Fruit fly (Drosophila melanogaster) whole organism, embryonic: ENCODE measurements around the gene NetB.
A peak's percentile ranks its signal among the peaks of the same experiment; 100 is the strongest.

Source experiments
- Atf-2 ChIP-seq: fragments of 200-800 bp; sonication (Bioruptor generic); optimal IDR thresholded peaks from 2 replicates; lab custom pipeline; 2016; ENCODE audit warnings: missing biosample characterization, missing genetic modification characterization
- Bteb2 ChIP-seq: fragments of 200-800 bp; sonication (Bioruptor generic); optimal IDR thresholded peaks from 2 replicates; lab custom pipeline; 2016; ENCODE audit warnings: missing biosample characterization, missing genetic modification characterization
- CG11504 ChIP-seq: fragments of 200-800 bp; sonication (Bioruptor generic); optimal IDR thresholded peaks from 3 replicates; lab custom pipeline; 2019; ENCODE audit warnings: missing biosample characterization, mild to moderate bottlenecking, missing genetic modification characterization, moderate library complexity
- CG11560 ChIP-seq: fragments of 200-800 bp; sonication (Bioruptor generic); IDR thresholded peaks from 3 replicates; pipeline ENCODE4 v1.3.6; 2022; ENCODE audit warnings: missing biosample characterization, missing genetic modification characterization
- CG11695 ChIP-seq: fragments of 200-800 bp; sonication (Bioruptor generic); IDR thresholded peaks from 3 replicates; pipeline ENCODE4 v1.3.6; 2022; ENCODE audit warnings: missing biosample characterization, missing genetic modification characterization
- CG11723 ChIP-seq: fragments of 200-800 bp; sonication (Bioruptor generic); optimal IDR thresholded peaks from 2 replicates; lab custom pipeline; 2017; ENCODE audit warnings: missing biosample characterization, mild to moderate bottlenecking, missing genetic modification characterization
- CG12071 ChIP-seq: fragments of 200-800 bp; sonication (Bioruptor generic); optimal IDR thresholded peaks from 3 replicates; lab custom pipeline; 2018; ENCODE audit warnings: missing biosample characterization, mild to moderate bottlenecking, missing genetic modification characterization
- CG12744 ChIP-seq: fragments of 200-800 bp; sonication (Bioruptor generic); optimal IDR thresholded peaks from 2 replicates; lab custom pipeline; 2016; ENCODE audit warnings: missing biosample characterization, missing genetic modification characterization
- CG13775 ChIP-seq: fragments of 200-800 bp; sonication (Bioruptor generic); optimal IDR thresholded peaks from 3 replicates; lab custom pipeline; 2017; ENCODE audit warnings: missing biosample characterization, mild to moderate bottlenecking, missing genetic modification characterization
- CG14441 ChIP-seq: fragments of 200-800 bp; sonication (Bioruptor generic); IDR thresholded peaks from 2 replicates; pipeline ENCODE4 v1.3.6; 2022; ENCODE audit warnings: missing biosample characterization, missing genetic modification characterization
- CG15269 ChIP-seq: fragments of 200-800 bp; sonication (Bioruptor generic); optimal IDR thresholded peaks from 2 replicates; lab custom pipeline; 2018; ENCODE audit warnings: missing biosample characterization, mild to moderate bottlenecking, missing genetic modification characterization, moderate library complexity
- CG15696 ChIP-seq: fragments of 200-800 bp; sonication (Bioruptor generic); optimal IDR thresholded peaks from 2 replicates; lab custom pipeline; 2019; ENCODE audit warnings: missing biosample characterization, mild to moderate bottlenecking, missing genetic modification characterization, moderate library complexity
- CG18619 ChIP-seq: fragments of 200-800 bp; sonication (Bioruptor generic); optimal IDR thresholded peaks from 3 replicates; lab custom pipeline; 2017; ENCODE audit warnings: missing biosample characterization, mild to moderate bottlenecking, missing genetic modification characterization
- CG2199 ChIP-seq: fragments of 200-800 bp; sonication (Bioruptor generic); IDR thresholded peaks from 3 replicates; pipeline ENCODE4 v1.3.6; 2022; ENCODE audit warnings: missing biosample characterization, missing genetic modification characterization
- CG2712 ChIP-seq: fragments of 200-800 bp; optimal IDR thresholded peaks from 3 replicates; lab custom pipeline; 2019; ENCODE audit warnings: missing biosample characterization, mild to moderate bottlenecking, missing genetic modification characterization, moderate library complexity
- CG31224 ChIP-seq: fragments of 200-800 bp; sonication (Bioruptor generic); IDR thresholded peaks from 2 replicates; pipeline ENCODE4 v1.3.6; 2022; ENCODE audit warnings: missing biosample characterization, missing genetic modification characterization
- CG33213 ChIP-seq: fragments of 200-800 bp; sonication (Bioruptor generic); optimal IDR thresholded peaks from 3 replicates; lab custom pipeline; 2016; ENCODE audit warnings: missing biosample characterization, missing genetic modification characterization
- CG4404 ChIP-seq: fragments of 200-800 bp; sonication (Bioruptor generic); IDR thresholded peaks from 2 replicates; pipeline ENCODE4 v1.3.6; 2022; ENCODE audit warnings: missing biosample characterization, missing genetic modification characterization
- CG6175 ChIP-seq: fragments of 200-800 bp; sonication (Bioruptor generic); IDR thresholded peaks from 3 replicates; pipeline ENCODE4 v1.3.6; 2022; ENCODE audit warnings: missing biosample characterization, missing genetic modification characterization
- CG8089 ChIP-seq: fragments of 200-800 bp; sonication (Bioruptor generic); optimal IDR thresholded peaks from 3 replicates; lab custom pipeline; 2016; ENCODE audit warnings: missing biosample characterization, missing genetic modification characterization
- CG8388 ChIP-seq: fragments of 200-800 bp; sonication (Bioruptor generic); optimal IDR thresholded peaks from 2 replicates; lab custom pipeline; 2019; ENCODE audit warnings: missing biosample characterization, mild to moderate bottlenecking, missing genetic modification characterization, moderate library complexity
- CG8765 ChIP-seq: fragments of 200-800 bp; sonication (Bioruptor generic); IDR thresholded peaks from 2 replicates; pipeline ENCODE4 v1.3.6; 2022; ENCODE audit warnings: missing biosample characterization, missing genetic modification characterization
- CG9876 ChIP-seq: fragments of 200-800 bp; sonication (Bioruptor generic); optimal IDR thresholded peaks from 2 replicates; lab custom pipeline; 2016; ENCODE audit warnings: missing biosample characterization, missing genetic modification characterization
- CTCF ChIP-seq: fragments of 200-800 bp; sonication (Bioruptor generic); optimal IDR thresholded peaks from 2 replicates; lab custom pipeline; 2017; ENCODE audit warnings: missing biosample characterization, mild to moderate bottlenecking, missing genetic modification characterization, moderate library complexity
- D19B ChIP-seq: fragments of 200-800 bp; sonication (Bioruptor generic); optimal IDR thresholded peaks from 2 replicates; lab custom pipeline; 2017; ENCODE audit warnings: missing biosample characterization, mild to moderate bottlenecking, missing genetic modification characterization
- Gsc ChIP-seq: fragments of 200-800 bp; sonication (Bioruptor generic); IDR thresholded peaks from 2 replicates; pipeline ENCODE4 v1.3.6; 2022; ENCODE audit warnings: missing biosample characterization, missing genetic modification characterization
- HLH54F ChIP-seq: fragments of 200-800 bp; sonication (Bioruptor generic); optimal IDR thresholded peaks from 3 replicates; lab custom pipeline; 2016; ENCODE audit warnings: missing biosample characterization, missing genetic modification characterization
- Hr78 ChIP-seq, 2 experiments: fragments of 200-800 bp in 1 of 2; fragments of >200 bp in 1 of 2; sonication (Bioruptor generic) in 1 of 2; optimal IDR thresholded peaks; 2 replicates each; lab custom pipeline; 2017 to 2019; ENCODE audit warnings: missing biosample characterization in 2 of 2, missing genetic modification characterization in 2 of 2, mild to moderate bottlenecking in 1 of 2, moderate library complexity in 1 of 2
- Lim3 ChIP-seq: fragments of 200-800 bp; sonication (Bioruptor generic); IDR thresholded peaks from 2 replicates; pipeline ENCODE4 v1.3.6; 2022; ENCODE audit warnings: missing biosample characterization, missing genetic modification characterization
- Max ChIP-seq: fragments of 200-800 bp; sonication (Bioruptor generic); optimal IDR thresholded peaks from 2 replicates; lab custom pipeline; 2016; ENCODE audit warnings: missing biosample characterization, mild to moderate bottlenecking, missing genetic modification characterization
- Mes4 ChIP-seq: fragments of 200-800 bp; sonication (Bioruptor generic); optimal IDR thresholded peaks from 2 replicates; lab custom pipeline; 2016; ENCODE audit warnings: missing biosample characterization, missing genetic modification characterization
- Vsx1 ChIP-seq: fragments of 200-800 bp; sonication (Bioruptor generic); optimal IDR thresholded peaks from 2 replicates; lab custom pipeline; 2017; ENCODE audit warnings: missing biosample characterization, mild to moderate bottlenecking, missing genetic modification characterization, missing genetic modification reagents
- bbx ChIP-seq: fragments of 200-800 bp; sonication (Bioruptor generic); IDR thresholded peaks from 2 replicates; pipeline ENCODE4 v1.3.6; 2022; ENCODE audit warnings: missing biosample characterization, missing genetic modification characterization; ENCODE audit not compliant: partially characterized antibody
- br ChIP-seq: fragments of >200 bp; optimal IDR thresholded peaks from 2 replicates; lab custom pipeline; 2017
- danr ChIP-seq: fragments of 200-800 bp; sonication (Bioruptor generic); IDR thresholded peaks from 2 replicates; pipeline ENCODE4 v1.3.6; 2022; ENCODE audit warnings: missing biosample characterization, missing genetic modification characterization
- disco-r ChIP-seq: fragments of 200-800 bp; sonication (Bioruptor generic); optimal IDR thresholded peaks from 2 replicates; lab custom pipeline; 2016; ENCODE audit warnings: missing biosample characterization, missing genetic modification characterization
- esg ChIP-seq: fragments of 200-800 bp; sonication (Bioruptor generic); conservative IDR thresholded peaks from 2 replicates; pipeline ENCODE4 v1.3.6; 2022; ENCODE audit warnings: missing biosample characterization, missing genetic modification characterization
- eve ChIP-seq, 2 experiments: fragments of >200 bp; optimal IDR thresholded peaks; 2 replicates each; lab custom pipeline; 2017; ENCODE audit warnings: missing biosample characterization in 2 of 2, missing genetic modification characterization in 2 of 2
- fu2 ChIP-seq: fragments of 200-800 bp; sonication (Bioruptor generic); optimal IDR thresholded peaks from 2 replicates; lab custom pipeline; 2016; ENCODE audit warnings: missing biosample characterization, missing genetic modification characterization
- h ChIP-seq: fragments of >200 bp; optimal IDR thresholded peaks from 2 replicates; lab custom pipeline; 2017
- ind ChIP-seq: fragments of 200-800 bp; sonication (Bioruptor generic); optimal IDR thresholded peaks from 3 replicates; lab custom pipeline; 2016; ENCODE audit warnings: missing biosample characterization, missing genetic modification characterization
- ken ChIP-seq: fragments of 200-800 bp; sonication (Bioruptor generic); IDR thresholded peaks from 3 replicates; pipeline ENCODE4 v1.3.6; 2022; ENCODE audit warnings: missing biosample characterization, missing genetic modification characterization
- klu ChIP-seq: fragments of 200-800 bp; sonication (Bioruptor generic); IDR thresholded peaks from 2 replicates; pipeline ENCODE4 v1.3.6; 2022; ENCODE audit warnings: missing biosample characterization, missing genetic modification characterization
- kni ChIP-seq: fragments of 200-800 bp; sonication (Bioruptor generic); optimal IDR thresholded peaks from 3 replicates; lab custom pipeline; 2017; ENCODE audit warnings: mild to moderate bottlenecking, missing biosample characterization, missing genetic modification reagents, missing genetic modification characterization
- knrl ChIP-seq: fragments of 200-800 bp; sonication (Bioruptor generic); IDR thresholded peaks from 3 replicates; pipeline ENCODE4 v1.3.6; 2022; ENCODE audit warnings: missing biosample characterization, missing genetic modification characterization; ENCODE audit not compliant: partially characterized antibody
- lilli ChIP-seq: fragments of 200-800 bp; sonication (Bioruptor generic); optimal IDR thresholded peaks from 3 replicates; lab custom pipeline; 2016; ENCODE audit warnings: missing biosample characterization, missing genetic modification characterization
- pb ChIP-seq: fragments of 200-800 bp; sonication (Bioruptor generic); optimal IDR thresholded peaks from 3 replicates; lab custom pipeline; 2016; ENCODE audit warnings: missing biosample characterization, missing genetic modification characterization
- pita ChIP-seq: fragments of 200-800 bp; sonication (Bioruptor generic); optimal IDR thresholded peaks from 2 replicates; lab custom pipeline; 2017; ENCODE audit warnings: missing biosample characterization, mild to moderate bottlenecking, missing genetic modification characterization
- prd ChIP-seq, 3 experiments: fragments of >200 bp in 2 of 3; fragments of 200-800 bp in 1 of 3; sonication (Bioruptor generic) in 1 of 3; optimal IDR thresholded peaks in 2 of 3; IDR thresholded peaks in 1 of 3; 2 replicates in 2 of 3; 3 replicates in 1 of 3; pipeline versions ENCODE4 v1.3.6 to Lab custom; 2017 to 2022; ENCODE audit warnings: missing biosample characterization in 1 of 3, missing genetic modification characterization in 1 of 3
- sd ChIP-seq: fragments of 200-800 bp; sonication (Bioruptor generic); optimal IDR thresholded peaks from 3 replicates; lab custom pipeline; 2018; ENCODE audit warnings: missing biosample characterization, mild to moderate bottlenecking, missing genetic modification characterization, moderate library complexity
- tup ChIP-seq: fragments of 200-800 bp; sonication (Bioruptor generic); optimal IDR thresholded peaks from 2 replicates; lab custom pipeline; 2016; ENCODE audit warnings: missing biosample characterization, mild to moderate bottlenecking, missing genetic modification characterization, moderate library complexity
- vfl ChIP-seq: fragments of 200-800 bp; sonication (Bioruptor generic); optimal IDR thresholded peaks from 2 replicates; lab custom pipeline; 2016; ENCODE audit warnings: missing biosample characterization, missing genetic modification characterization

The NetB gene

dm6 chrX:14689108-14689507, 60.1 kb downstream of the NetB start (continued):
- TF ChIP-seq tup (no peak), CG31224 (GFP tag; lab: Robert Waterston, UW) (no peak), CG33213 (GFP tag; lab: Kevin White, UChicago) (peak; percentile 35), CG11723 (GFP tag; lab: Kevin White, UChicago) (peak; percentile 29), CG12071 (GFP tag; lab: Kevin White, UChicago) (peak; percentile 77), esg (GFP tag; lab: Robert Waterston, UW) (peak; percentile 73), HLH54F (GFP tag; lab: Kevin White, UChicago) (no peak), ken (GFP tag; lab: Robert Waterston, UW) (peak; percentile 72), sd (tag; lab: Kevin White, UChicago) (no peak), Mes4 (peak; percentile 56), pb (GFP tag; lab: Kevin White, UChicago) (peak; percentile 8), Lim3 (GFP tag; lab: Robert Waterston, UW) (no peak), br (lab: Kevin White, UChicago) (no peak), CG15696 (tag; lab: Kevin White, UChicago) (peak; percentile 28), Bteb2 (GFP tag; lab: Kevin White, UChicago) (peak; percentile 4), Gsc (GFP tag; lab: Robert Waterston, UW) (peak; percentile 52), kni (no peak), pita (GFP tag; lab: Kevin White, UChicago) (no peak), CG8089 (GFP tag; lab: Kevin White, UChicago) (peak; percentile 32), CG9876 (GFP tag; lab: Kevin White, UChicago) (no peak), disco-r (GFP tag; lab: Kevin White, UChicago) (peak; percentile 33), CG14441 (GFP tag; lab: Robert Waterston, UW) (peak; percentile 85), CG15269 (tag; lab: Kevin White, UChicago) (peak; percentile 83), ind (GFP tag; lab: Kevin White, UChicago) (peak; percentile 76), CG4404 (peak; percentile 44; the same call in 1 of the 2 replicates), knrl (no peak), CG11560 (tag; lab: Robert Waterston, UW) (no peak), CG8765 (GFP tag; lab: Robert Waterston, UW) (no peak; the same call in 1 of the 2 replicates), h (lab: Kevin White, UChicago) (no peak), prd (optimal IDR thresholded peaks at IDR 0.05; lab: Kevin White, UChicago) (no peak), prd (GFP tag; IDR thresholded peaks at IDR 0.05; lab: Robert Waterston, UW) (peak; percentile 83), CG6175 (GFP tag; lab: Robert Waterston, UW) (no peak), Atf-2 (GFP tag; lab: Kevin White, UChicago) (peak; percentile 42), Hr78 (GFP tag; optimal IDR thresholded peaks at IDR 0.05; lab: Kevin White, UChicago) (peak in 1 of 2 experiments; percentile 14), Vsx1 (peak; percentile 37), klu (GFP tag; lab: Robert Waterston, UW) (no peak), vfl (GFP tag; lab: Kevin White, UChicago) (no peak), fu2 (no peak), CG18619 (GFP tag; lab: Kevin White, UChicago) (peak; percentile 30), CG2199 (GFP tag; lab: Robert Waterston, UW) (0 out of 3 replicates have a peak, but pooled peaks have one; percentile 56), bbx (GFP tag; lab: Robert Waterston, UW) (no peak), CG13775 (GFP tag; lab: Kevin White, UChicago) (peak; percentile 1), CG2712 (tag; lab: Kevin White, UChicago) (peak; percentile 80), CG12744 (no peak), Max (GFP tag; lab: Kevin White, UChicago) (peak; percentile 42), CTCF (peak; percentile 8), CG8388 (peak; percentile 63), lilli (GFP tag; lab: Kevin White, UChicago) (peak; percentile 41), eve (GFP tag; optimal IDR thresholded peaks at IDR 0.05; lab: Kevin White, UChicago) (peak in 1 of 2 experiments; percentile 89), D19B (GFP tag; lab: Kevin White, UChicago) (no peak), CG11504 (tag; lab: Kevin White, UChicago) (peak; percentile 85), danr (peak; percentile 62), CG11695 (GFP tag; lab: Robert Waterston, UW) (peak; percentile 73)
